Fruit fly (Drosophila melanogaster) S2 (cell line): ENCODE measurements around the gene mRpS9.

Experiments
- CG8478 ChIP-seq: fragments of >200 bp; optimal IDR thresholded peaks from 2 replicates; lab custom pipeline; 2018
- CTCF ChIP-seq, 2 experiments: fragments of >200 bp; optimal IDR thresholded peaks; 2 replicates each; lab custom pipeline; 2018

DNA sequence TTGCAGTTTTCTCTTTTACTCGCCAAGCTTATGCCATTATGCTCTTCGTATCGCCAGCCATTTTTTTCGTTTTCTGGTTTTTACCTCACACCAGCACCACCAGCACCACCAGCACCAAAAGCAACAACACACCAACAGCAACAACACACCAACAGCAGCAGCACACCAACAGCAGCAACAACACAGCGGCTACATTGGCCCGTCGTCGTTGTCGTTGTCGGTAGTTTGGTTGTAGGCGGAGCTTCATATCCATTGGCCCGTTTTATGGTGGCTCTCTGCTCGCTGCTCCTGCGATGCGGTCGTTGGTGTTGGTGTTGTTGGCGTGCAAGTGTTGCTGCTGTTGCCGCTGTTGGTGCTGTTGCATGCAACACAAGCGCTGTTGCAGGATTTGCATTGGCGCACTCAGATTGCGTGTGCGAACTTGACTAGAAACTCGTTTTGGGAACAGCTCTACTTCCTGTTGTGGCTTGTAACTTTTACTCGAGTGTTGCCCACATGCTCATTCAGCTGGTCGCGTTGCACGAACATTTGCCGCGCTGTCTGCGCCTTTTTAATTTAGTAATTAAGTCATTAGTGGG is 34.4 kb upstream of the mRpS9 start:
- TF ChIP-seq CTCF (optimal IDR thresholded peaks at IDR 0.05; lab: Kevin White, UChicago) (peak in 1 of 2 experiments; percentile 14), CG8478 (lab: Kevin White, UChicago) (no peak)
